Fruit fly (Drosophila melanogaster) Kc167 (cell line): ENCODE results near the gene CG32187.

Experiments used
- Sin3A ChIP-seq: fragments of >200 bp; optimal IDR thresholded peaks from 2 replicates; lab custom pipeline; 2018; ENCODE audit warnings: missing external identifiers
- h ChIP-seq: fragments of >200 bp; optimal IDR thresholded peaks from 3 replicates; lab custom pipeline; 2018; ENCODE audit warnings: missing external identifiers
- insv ChIP-seq: fragments of >200 bp; optimal IDR thresholded peaks from 3 replicates; lab custom pipeline; 2018; ENCODE audit warnings: missing external identifiers
- psq ChIP-seq: fragments of >200 bp; optimal IDR thresholded peaks from 2 replicates; lab custom pipeline; 2017; ENCODE audit warnings: missing external identifiers

dm6 chr3L:17759072-17759747 lies 47.0 kb downstream of the CG32187 start, which contains the start of gene CG32181:
- TF ChIP-seq h (no peak), insv (lab: Kevin White, UChicago) (no peak), psq (lab: Kevin White, UChicago) (no peak), Sin3A (lab: Kevin White, UChicago) (no peak)
